Worm (Caenorhabditis elegans) whole organism, L2 larva: ENCODE measurements around the gene C36C5.15.

Source experiments
- dmd-4 ChIP-seq: sonication (generic microtip); optimal IDR thresholded peaks from 2 replicates; lab custom pipeline; 2017; ENCODE audit warnings: missing biosample characterization, missing genetic modification characterization
- elt-1 ChIP-seq: fragments of 150-350 bp; optimal IDR thresholded peaks from 2 replicates; lab custom pipeline; 2014; ENCODE audit warnings: missing biosample characterization, missing genetic modification characterization
- elt-3 ChIP-seq: sonication (generic microtip); optimal IDR thresholded peaks from 2 replicates; lab custom pipeline; 2017; ENCODE audit warnings: missing biosample characterization, missing genetic modification characterization
- lin-13 ChIP-seq: fragments of 150-350 bp; optimal IDR thresholded peaks from 2 replicates; lab custom pipeline; 2014; ENCODE audit warnings: missing biosample characterization, missing genetic modification reagents, missing genetic modification characterization
- mbf-1 ChIP-seq: sonication (generic microtip); optimal IDR thresholded peaks from 2 replicates; lab custom pipeline; 2017; ENCODE audit warnings: missing biosample characterization, missing genetic modification characterization
- nhr-11 ChIP-seq: fragments of 150-350 bp; optimal IDR thresholded peaks from 2 replicates; lab custom pipeline; 2014; ENCODE audit warnings: missing biosample characterization, missing genetic modification characterization
- nhr-237 ChIP-seq: fragments of 150-350 bp; optimal IDR thresholded peaks from 2 replicates; lab custom pipeline; 2014; ENCODE audit warnings: missing biosample characterization, missing genetic modification characterization
- nhr-25 ChIP-seq: fragments of 150-350 bp; sonication (generic microtip); optimal IDR thresholded peaks from 3 replicates; lab custom pipeline; 2014; ENCODE audit warnings: missing biosample characterization, missing genetic modification characterization
- unc-39 ChIP-seq: fragments of 150-350 bp; optimal IDR thresholded peaks from 2 replicates; lab custom pipeline; 2014; ENCODE audit warnings: missing biosample characterization, missing genetic modification characterization
- ztf-11 ChIP-seq: sonication (generic microtip); optimal IDR thresholded peaks from 2 replicates; lab custom pipeline; 2017; ENCODE audit warnings: missing biosample characterization, missing genetic modification characterization

- TF ChIP-seq unc-39 (tag; lab: Kevin White, UChicago) (no peak), mbf-1 (tag; lab: Kevin White, UChicago) (no peak), nhr-237 (tag; lab: Kevin White, UChicago) (no peak), elt-3 (tag; lab: Kevin White, UChicago) (no peak), nhr-25 (tag; lab: Kevin White, UChicago) (no peak), ztf-11 (no peak), lin-13 (GFP tag; lab: Kevin White, UChicago) (no peak), elt-1 (tag; lab: Kevin White, UChicago) (no peak), nhr-11 (no peak), dmd-4 (no peak)
These were observed 24.1 kb downstream of the C36C5.15 start, which contains the start of gene srab-10 for ce11 chrV:3144494-3144893.
